Worm (Caenorhabditis elegans) whole organism, L1 larva: ENCODE measurements around the gene nspg-12.
A peak's percentile ranks its signal among the peaks of the same experiment; 100 is the strongest.

Experiments used
- ama-1 ChIP-seq: fragments of 150-350 bp; optimal IDR thresholded peaks from 2 replicates; lab custom pipeline; 2014
- ceh-82 ChIP-seq, 3 experiments: fragments of 150-350 bp in 1 of 3; sonication (generic microtip) in 2 of 3; optimal IDR thresholded peaks; 2 replicates each; lab custom pipeline; 2014 to 2017; ENCODE audit warnings: missing biosample characterization in 3 of 3, missing genetic modification characterization in 3 of 3
- elt-3 ChIP-seq, 6 experiments: fragments of 150-350 bp in 1 of 6; sonication (generic microtip); optimal IDR thresholded peaks; 2 replicates each; lab custom pipeline; 2017 to 2018; ENCODE audit warnings: missing biosample characterization in 6 of 6, missing genetic modification characterization in 6 of 6, inconsistent platforms in 1 of 6
- nhr-11 ChIP-seq: fragments of 150-350 bp; optimal IDR thresholded peaks from 2 replicates; lab custom pipeline; 2014; ENCODE audit warnings: missing biosample characterization, missing genetic modification characterization
- snpc-4 ChIP-seq: fragments of 150-350 bp; optimal IDR thresholded peaks from 2 replicates; lab custom pipeline; 2014; ENCODE audit warnings: missing biosample characterization, missing genetic modification characterization
- tbx-2 ChIP-seq: sonication (generic microtip); optimal IDR thresholded peaks from 2 replicates; lab custom pipeline; 2016; ENCODE audit warnings: missing genetic modification characterization, missing compliant biosample characterization

- peak; percentile 18 to 63 (median 45) for TF ChIP-seq ceh-82 (tag; optimal IDR thresholded peaks at IDR 0.05; lab: Kevin White, UChicago)
- no peak for TF ChIP-seq nhr-11 (tag; lab: Kevin White, UChicago)
- no peak for TF ChIP-seq snpc-4 (tag; lab: Kevin White, UChicago)
- no peak for TF ChIP-seq elt-3 (tag; optimal IDR thresholded peaks at IDR 0.05; lab: Kevin White, UChicago)
- peak; percentile 64 for TF ChIP-seq tbx-2 (tag; lab: Kevin White, UChicago)
- no peak for TF ChIP-seq ama-1 (lab: Kevin White, UChicago)
These were observed 41.0 kb downstream of the nspg-12 start, which contains the start of gene ift-81 for ce11 chrX:5297942-5298611.
